Worm (Caenorhabditis elegans): ENCODE results near the gene C55A6.11.

- TF ChIP-seq nhr-237 (tag; optimal IDR thresholded peaks at IDR 0.05) (no peak), cnd-1 (tag; optimal IDR thresholded peaks at IDR 0.05) (no peak)
Observed at ce11 chrV:11486680-11487079, 33.6 kb upstream of the C55A6.11 start, which contains the start of gene T11F9.10.
